Fruit fly (Drosophila melanogaster) whole organism, adult: Measurements from ENCODE around the gene Pep.

Experiments used
- CG1620 ChIP-seq: fragments of 200-800 bp; sonication (Bioruptor generic); optimal IDR thresholded peaks from 2 replicates; lab custom pipeline; 2016; ENCODE audit warnings: missing biosample characterization, missing genetic modification characterization
- CG7101 ChIP-seq: fragments of 200-800 bp; sonication (Bioruptor generic); optimal IDR thresholded peaks from 2 replicates; lab custom pipeline; 2018; ENCODE audit warnings: missing biosample characterization, mild to moderate bottlenecking, missing genetic modification characterization, moderate library complexity
- Crg-1 ChIP-seq: fragments of 200-800 bp; sonication (Bioruptor generic); optimal IDR thresholded peaks from 2 replicates; lab custom pipeline; 2016; ENCODE audit warnings: missing biosample characterization, missing genetic modification characterization
- Hr96 ChIP-seq: fragments of 200-800 bp; sonication (Bioruptor generic); optimal IDR thresholded peaks from 2 replicates; lab custom pipeline; 2016; ENCODE audit warnings: missing biosample characterization, missing genetic modification characterization
- Mnt ChIP-seq: fragments of 200-800 bp; sonication (Bioruptor generic); optimal IDR thresholded peaks from 2 replicates; lab custom pipeline; 2016; ENCODE audit warnings: missing biosample characterization, mild to moderate bottlenecking, missing genetic modification characterization
- bab1 ChIP-seq: fragments of 200-800 bp; sonication (Bioruptor generic); optimal IDR thresholded peaks from 3 replicates; lab custom pipeline; 2019; ENCODE audit warnings: missing biosample characterization, mild to moderate bottlenecking, missing genetic modification characterization, moderate library complexity
- cnc ChIP-seq, 2 experiments: fragments of >200 bp; optimal IDR thresholded peaks; 2 replicates each; lab custom pipeline; 2017
- kay ChIP-seq: fragments of 200-800 bp; sonication (Bioruptor generic); peaks from one replicate; lab custom pipeline; 2016; ENCODE audit warnings: missing biosample characterization, missing genetic modification characterization, borderline replicate concordance
- ovo ChIP-seq: fragments of 200-800 bp; sonication (Bioruptor generic); optimal IDR thresholded peaks from 2 replicates; lab custom pipeline; 2016; ENCODE audit warnings: missing biosample characterization, missing genetic modification characterization
- pad ChIP-seq: fragments of 200-800 bp; sonication (Bioruptor generic); optimal IDR thresholded peaks from 3 replicates; lab custom pipeline; 2017; ENCODE audit warnings: missing biosample characterization, missing genetic modification characterization, mild to moderate bottlenecking, moderate library complexity, missing genetic modification reagents
- toe ChIP-seq: fragments of 200-800 bp; sonication (Bioruptor generic); optimal IDR thresholded peaks from 2 replicates; lab custom pipeline; 2016; ENCODE audit warnings: missing biosample characterization, missing genetic modification characterization

DNA sequence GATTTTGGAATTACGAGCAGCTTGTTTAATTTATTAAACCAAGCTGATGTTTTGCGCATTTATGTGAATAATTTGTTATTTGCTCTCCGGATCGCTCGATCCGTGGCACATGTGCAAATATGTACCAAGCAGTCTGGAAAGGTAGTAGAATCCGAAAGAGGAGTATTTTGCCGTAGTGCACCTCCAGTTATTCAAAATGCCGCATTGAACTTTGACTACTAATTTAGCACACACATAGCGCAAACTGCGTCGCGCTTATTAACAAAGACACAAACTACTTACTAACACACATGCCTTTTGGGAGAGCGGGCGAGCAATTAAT, 14.4 kb upstream of the Pep start:
- TF ChIP-seq Mnt (GFP tag; lab: Kevin White, UChicago) (peak; percentile 11), toe (GFP tag; lab: Kevin White, UChicago) (no peak), pad (GFP tag; lab: Kevin White, UChicago) (no peak), Crg-1 (GFP tag; lab: Kevin White, UChicago) (peak; percentile 66), Hr96 (GFP tag; lab: Kevin White, UChicago) (no peak), CG7101 (tag; lab: Kevin White, UChicago) (no peak), ovo (GFP tag; lab: Kevin White, UChicago) (peak; percentile 27), bab1 (GFP tag; lab: Kevin White, UChicago) (no peak), CG1620 (GFP tag; lab: Kevin White, UChicago) (no peak), kay (GFP tag; lab: Kevin White, UChicago) (no peak), cnc (optimal IDR thresholded peaks at IDR 0.05; lab: Kevin White, UChicago) (no peak)
